Fruit fly (Drosophila melanogaster): ENCODE results near the gene IKKbeta.

Gene IKKbeta

DNA sequence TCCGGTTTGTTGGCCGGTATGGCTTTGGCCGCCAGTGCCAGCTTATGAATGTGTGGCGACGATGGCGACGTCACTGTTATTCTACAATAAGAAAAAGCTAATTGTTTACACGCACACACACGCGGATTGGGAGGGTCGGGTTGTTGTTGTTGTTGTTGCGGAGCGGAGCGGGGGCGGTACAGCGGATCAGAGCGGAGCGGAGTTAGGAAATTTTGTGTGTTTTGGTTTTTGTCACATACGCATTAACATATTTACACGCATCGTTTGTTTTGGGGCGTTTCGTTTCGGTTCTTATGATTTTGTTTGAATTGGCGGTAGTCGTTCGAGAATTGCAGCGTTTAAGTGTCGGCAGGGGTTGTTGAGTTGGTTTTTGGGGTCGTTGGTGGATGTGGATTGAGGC is 20.0 kb upstream of the IKKbeta start:
- TF ChIP-seq CG8478 (optimal IDR thresholded peaks at IDR 0.05), result no peak
- no peak for TF ChIP-seq CTCF (optimal IDR thresholded peaks at IDR 0.05)

dm6 chr3R:16067494-16067893 is 18.3 kb upstream of the IKKbeta start, which contains the start of gene CG10185:
Gene CG10185 (minus strand): TSS chr3R:16067594.
- no peak for TF ChIP-seq CTCF (optimal IDR thresholded peaks at IDR 0.05)
- TF ChIP-seq CG8478 (optimal IDR thresholded peaks at IDR 0.05), result no peak

dm6 chr3R:16051329-16051679 is 2.1 kb upstream of the IKKbeta start:
- no peak for TF ChIP-seq CG8478 (optimal IDR thresholded peaks at IDR 0.05)

DNA sequence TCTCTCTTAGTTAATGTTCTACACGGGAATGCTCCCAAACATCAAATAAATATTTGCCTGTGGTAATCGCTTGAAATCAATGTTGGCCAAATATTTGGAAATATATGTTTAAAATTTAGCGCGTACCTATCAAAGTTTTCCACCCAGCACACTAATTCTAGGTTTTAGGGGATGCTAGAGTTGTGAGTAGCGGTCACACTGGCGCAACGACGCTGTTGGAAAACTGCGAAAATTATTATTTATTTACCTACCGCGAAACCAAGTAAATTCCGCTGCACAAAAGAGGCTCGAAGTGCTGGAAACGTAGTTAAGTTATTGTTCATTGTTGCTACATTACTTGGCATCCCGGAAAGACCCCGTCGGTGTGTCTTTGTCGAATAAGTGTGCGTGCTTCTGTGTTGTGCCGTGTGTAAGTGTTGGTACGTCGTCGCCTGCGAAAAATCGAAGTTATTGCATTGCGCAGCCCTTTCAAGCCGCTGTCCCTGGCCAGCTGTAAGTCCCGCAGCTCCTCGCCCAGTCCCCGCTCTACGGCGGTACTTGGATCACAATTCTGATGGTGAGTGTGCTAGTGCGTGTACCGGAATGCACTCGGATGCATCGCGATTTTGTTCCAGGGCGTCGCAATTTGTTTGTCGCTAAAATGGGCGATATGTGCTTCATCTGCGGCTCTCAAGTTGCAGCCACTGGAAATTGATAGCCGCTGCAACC is 1.6 kb upstream of the IKKbeta start, which contains the start of gene msps:
msps (plus strand) TSS at position 181 of the 708 bp plus-strand sequence.
- TF ChIP-seq CTCF (optimal IDR thresholded peaks at IDR 0.05), result peak; percentile 2 to 22
- no peak for TF ChIP-seq CG8478 (optimal IDR thresholded peaks at IDR 0.05)

DNA sequence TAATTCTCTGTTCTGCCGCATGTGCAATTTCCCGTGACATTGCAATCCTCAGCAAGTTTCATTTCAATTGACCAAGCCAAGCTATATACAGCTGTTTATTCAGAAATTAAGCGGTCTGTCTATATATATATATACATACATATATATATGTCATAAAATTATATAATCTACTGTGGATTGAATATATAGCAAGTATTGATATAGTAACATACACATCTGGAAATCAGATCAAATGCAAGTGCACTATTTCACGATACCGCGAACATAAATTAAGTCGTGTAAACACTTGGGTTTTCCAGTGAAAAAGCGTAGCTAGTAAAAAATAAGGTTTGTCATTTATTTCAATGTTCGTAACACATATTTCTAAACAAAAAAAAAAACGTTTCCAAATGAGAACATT is 3.2 kb downstream of the IKKbeta start, which contains the start of gene Jhbp5:
Jhbp5 (minus strand) TSS at position 101 of the 400 bp plus-strand sequence.
- TF ChIP-seq CG8478 (optimal IDR thresholded peaks at IDR 0.05) (no peak), CTCF (optimal IDR thresholded peaks at IDR 0.05) (no peak)

DNA sequence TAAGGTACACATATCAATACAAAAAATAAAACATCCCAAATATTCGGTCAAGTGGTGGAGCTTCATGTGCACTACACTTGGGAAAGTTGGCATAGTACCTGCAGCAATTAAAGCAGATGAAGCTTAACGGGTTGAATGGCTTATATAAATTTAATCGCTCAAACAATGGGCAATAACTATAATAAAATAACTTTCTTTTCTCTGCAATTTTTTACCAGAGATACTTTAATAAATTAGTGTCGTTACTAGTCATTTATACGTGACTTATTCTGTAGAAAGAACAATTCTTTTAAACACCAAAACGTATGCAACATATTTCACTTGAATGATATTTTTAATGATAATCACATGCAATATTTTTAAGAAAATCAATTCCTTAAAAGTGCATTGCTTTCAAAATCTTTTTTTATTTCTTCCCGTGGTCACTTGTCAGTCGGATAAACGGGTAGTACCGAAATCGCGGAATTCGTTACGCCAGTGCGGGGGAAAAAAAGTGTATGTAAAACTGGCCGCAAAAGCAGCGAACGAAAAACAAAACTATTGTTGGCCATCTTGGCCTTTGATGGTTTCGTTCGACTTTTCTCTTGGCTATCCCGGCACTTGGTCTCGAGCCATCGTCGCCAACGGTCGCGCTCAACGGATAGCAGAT is 6.2 kb downstream of the IKKbeta start, which contains the start of gene Jhbp4:
Jhbp4 (plus strand) TSS at position 599 of the 649 bp plus-strand sequence.
- TF ChIP-seq CG8478 (optimal IDR thresholded peaks at IDR 0.05) (no peak), CTCF (optimal IDR thresholded peaks at IDR 0.05) (no peak)

DNA sequence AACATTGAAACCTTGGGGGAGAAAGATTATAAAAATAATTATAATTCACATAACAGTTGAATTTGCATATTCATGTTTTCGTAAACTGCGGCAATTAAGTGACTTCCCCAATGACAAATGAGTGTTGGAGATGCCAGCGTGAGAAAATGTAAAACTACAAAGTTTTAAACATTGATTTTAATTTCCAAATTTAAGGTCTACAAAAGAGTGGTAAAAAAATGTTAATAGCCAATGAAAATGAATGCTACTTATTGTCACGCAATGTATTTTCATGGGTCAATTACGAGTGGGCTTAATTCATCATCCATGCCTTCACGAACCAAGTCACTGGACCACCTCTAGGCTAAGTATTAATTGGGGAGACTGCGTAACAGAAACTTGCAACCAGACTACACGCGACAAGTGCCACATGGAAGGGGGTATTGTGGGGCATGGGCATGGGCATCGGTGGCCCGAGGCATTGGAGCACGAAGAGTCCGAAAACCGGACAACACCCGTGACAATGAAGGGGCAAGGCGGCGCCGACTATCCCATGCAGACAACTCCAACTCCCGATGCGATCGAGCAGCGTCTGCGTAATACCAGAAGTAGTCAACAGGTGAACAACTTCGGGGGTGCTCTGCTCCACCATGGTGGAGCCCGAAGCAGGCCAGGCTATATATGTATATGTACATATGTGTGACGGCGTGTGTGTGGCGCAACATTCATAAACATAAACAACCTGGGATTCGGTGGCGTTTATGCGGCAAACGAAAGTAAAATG is 6.9 kb downstream of the IKKbeta start:
- TF ChIP-seq CG8478 (optimal IDR thresholded peaks at IDR 0.05), result no peak
- TF ChIP-seq CTCF (optimal IDR thresholded peaks at IDR 0.05), result no peak

DNA sequence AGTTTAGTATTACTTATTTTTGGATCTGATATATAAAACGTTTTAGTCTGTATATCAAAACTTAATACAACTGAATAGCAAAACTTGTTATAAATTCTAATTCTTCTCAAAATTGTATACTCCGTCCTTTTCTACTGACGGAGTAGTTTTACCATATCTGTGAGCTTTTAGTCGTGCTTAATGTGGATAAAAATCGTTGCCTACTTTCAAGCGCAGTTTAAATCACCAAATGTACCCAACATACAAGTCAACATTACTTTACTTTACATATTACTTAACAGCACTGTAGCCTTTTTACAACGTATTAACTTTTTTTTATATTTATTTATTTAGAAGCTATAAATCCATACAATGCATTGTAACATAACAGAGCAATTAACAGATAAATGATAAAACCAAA is 8.3 kb downstream of the IKKbeta start:
- TF ChIP-seq CTCF (optimal IDR thresholded peaks at IDR 0.05), result peak in 1 of 2 experiments; percentile 54
- no peak for TF ChIP-seq CG8478 (optimal IDR thresholded peaks at IDR 0.05)

dm6 chr3R:16039557-16039956 is 9.7 kb downstream of the IKKbeta start:
- TF ChIP-seq CG8478 (optimal IDR thresholded peaks at IDR 0.05) (no peak), CTCF (optimal IDR thresholded peaks at IDR 0.05) (no peak)

dm6 chr3R:16038049-16038448 is 11.2 kb downstream of the IKKbeta start:
- TF ChIP-seq CTCF (optimal IDR thresholded peaks at IDR 0.05), result no peak
- no peak for TF ChIP-seq CG8478 (optimal IDR thresholded peaks at IDR 0.05)

- TF ChIP-seq CTCF (optimal IDR thresholded peaks at IDR 0.05) (no peak), CG8478 (optimal IDR thresholded peaks at IDR 0.05) (no peak)
These were observed 15.0 kb downstream of the IKKbeta start for dm6 chr3R:16034186-16034585.

DNA sequence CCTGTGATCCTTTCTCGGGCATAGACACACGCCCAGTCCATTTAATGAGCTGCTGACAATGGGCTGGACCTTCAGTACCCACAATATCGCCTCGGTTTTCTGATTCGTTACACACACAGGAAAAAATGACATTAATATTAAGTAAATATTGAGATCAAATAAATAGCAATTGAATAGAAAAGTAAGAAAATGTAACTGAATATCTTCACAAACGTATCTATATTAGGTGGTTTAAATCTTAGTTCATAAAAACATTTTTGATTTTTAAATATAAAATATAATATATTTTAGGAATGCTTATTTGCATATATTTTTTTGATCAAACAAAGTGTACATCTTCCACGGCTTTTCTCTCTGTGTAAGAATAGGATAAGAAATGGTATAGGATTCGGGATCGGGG is 15.5 kb downstream of the IKKbeta start:
- TF ChIP-seq CG8478 (optimal IDR thresholded peaks at IDR 0.05) (no peak), CTCF (optimal IDR thresholded peaks at IDR 0.05) (no peak)

DNA sequence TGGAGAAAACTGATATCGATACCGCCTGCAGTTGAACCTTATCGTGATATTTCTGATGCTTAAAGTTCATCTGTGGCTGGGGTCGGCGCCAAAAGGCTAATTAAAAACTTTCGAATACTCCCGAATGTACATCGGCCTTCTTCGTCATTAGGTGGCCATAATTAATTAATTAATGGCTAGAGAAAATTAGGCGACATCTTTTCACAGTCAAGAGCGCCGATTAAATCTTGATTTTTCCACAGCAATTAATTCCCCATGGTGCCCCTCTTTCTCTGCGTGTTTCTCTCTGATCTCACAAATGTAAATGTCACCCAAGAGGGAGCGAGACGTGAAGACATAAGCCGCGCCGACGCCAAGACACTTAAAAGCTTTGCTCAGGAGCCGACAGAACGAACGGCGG is 18.8 kb downstream of the IKKbeta start:
- TF ChIP-seq CTCF (optimal IDR thresholded peaks at IDR 0.05), result no peak
- TF ChIP-seq CG8478 (optimal IDR thresholded peaks at IDR 0.05), result no peak

- no peak for TF ChIP-seq CTCF (optimal IDR thresholded peaks at IDR 0.05)
These were observed 19.6 kb downstream of the IKKbeta start for dm6 chr3R:16029584-16029983.

dm6 chr3R:16028651-16029050 is 20.6 kb downstream of the IKKbeta start:
- TF ChIP-seq CTCF (optimal IDR thresholded peaks at IDR 0.05) (no peak), CG8478 (optimal IDR thresholded peaks at IDR 0.05) (no peak)
